Fruit fly (Drosophila melanogaster): ENCODE results near the gene capt.

Gene capt

DNA sequence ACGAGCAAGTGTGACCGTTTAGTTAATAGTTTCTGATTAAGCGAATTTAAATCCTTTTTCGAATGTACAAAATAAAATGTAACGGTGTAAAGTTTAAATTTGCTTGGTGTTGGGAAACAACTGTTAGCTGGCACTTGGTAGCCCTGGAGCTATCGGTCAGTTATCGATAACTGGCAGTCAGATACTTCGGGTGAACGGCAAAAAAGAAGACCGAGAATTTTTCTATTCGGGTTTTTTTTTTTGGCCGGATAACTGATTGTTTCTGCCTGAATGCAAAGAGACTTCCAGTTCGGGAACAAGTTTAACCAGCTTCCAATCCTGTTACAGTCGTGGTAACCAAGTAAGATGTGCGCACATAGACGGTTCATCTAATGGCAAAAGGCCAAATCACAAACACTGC lies 19.5 kb upstream of the capt start, which contains the start of gene CG4896 (continued):
- TF ChIP-seq Doc2 (GFP tag; IDR thresholded peaks at IDR 0.05), result no peak
- no peak for TF ChIP-seq fd64A (GFP tag; optimal IDR thresholded peaks at IDR 0.05)
- peak; percentile 27; the same call in 1 of the 2 replicates for TF ChIP-seq Xrp1 (GFP tag; IDR thresholded peaks at IDR 0.05)
- TF ChIP-seq Hsf (GFP tag; optimal IDR thresholded peaks at IDR 0.05), result no peak
- no peak for TF ChIP-seq gt (GFP tag; IDR thresholded peaks at IDR 0.05)
- TF ChIP-seq HmgD (GFP tag; optimal IDR thresholded peaks at IDR 0.05), result no peak
- no peak for TF ChIP-seq PHDP (tag; optimal IDR thresholded peaks at IDR 0.05)
- TF ChIP-seq CG10979 (tag; optimal IDR thresholded peaks at IDR 0.05), result no peak
- TF ChIP-seq HLH3B (GFP tag; IDR thresholded peaks at IDR 0.05), result no peak
- TF ChIP-seq CG32532 (GFP tag; IDR thresholded peaks at IDR 0.05), result no peak
- TF ChIP-seq Mrtf (GFP tag; IDR thresholded peaks at IDR 0.05), result no peak
- no peak for TF ChIP-seq Dek (tag; optimal IDR thresholded peaks at IDR 0.05)
- TF ChIP-seq pb (GFP tag; optimal IDR thresholded peaks at IDR 0.05), result no peak
- no peak for TF ChIP-seq cato (GFP tag; optimal IDR thresholded peaks at IDR 0.05; ENCODE audit: borderline replicate concordance)
- no peak for TF ChIP-seq CG5180 (GFP tag; optimal IDR thresholded peaks at IDR 0.05)
- TF ChIP-seq CG34422 (GFP tag; IDR thresholded peaks at IDR 0.05), result no peak
- no peak for TF ChIP-seq CG10462 (GFP tag; optimal IDR thresholded peaks at IDR 0.05)
- TF ChIP-seq CG31441 (GFP tag; IDR thresholded peaks at IDR 0.05), result no peak
- peak; percentile 64 for TF ChIP-seq Scr (GFP tag; IDR thresholded peaks at IDR 0.05; ENCODE audit: partially characterized antibody)
- TF ChIP-seq CG8924 (tag; optimal IDR thresholded peaks at IDR 0.05), result no peak
- TF ChIP-seq peb (GFP tag; IDR thresholded peaks at IDR 0.05), result no peak
- TF ChIP-seq CG7786 (GFP tag; optimal IDR thresholded peaks at IDR 0.05), result peak; percentile 4
- TF ChIP-seq twi (tag; optimal IDR thresholded peaks at IDR 0.05), result no peak
- TF ChIP-seq Vsx1 (GFP tag; optimal IDR thresholded peaks at IDR 0.05), result no peak
- TF ChIP-seq CG5953 (GFP tag; IDR thresholded peaks at IDR 0.05), result no peak
- TF ChIP-seq pho (GFP tag; optimal IDR thresholded peaks at IDR 0.05), result peak; percentile 18
- TF ChIP-seq Hr3 (GFP tag; optimal IDR thresholded peaks at IDR 0.05), result no peak
- TF ChIP-seq unpg (GFP tag; optimal IDR thresholded peaks at IDR 0.05), result no peak
- TF ChIP-seq pfk (GFP tag; optimal IDR thresholded peaks at IDR 0.05), result no peak
- no peak for TF ChIP-seq gsb-n (tag; optimal IDR thresholded peaks at IDR 0.05)
- peak; percentile 17 for TF ChIP-seq phol (tag; optimal IDR thresholded peaks at IDR 0.05)
- TF ChIP-seq zen2 (GFP tag; IDR thresholded peaks at IDR 0.05; ENCODE audit: partially characterized antibody), result peak; percentile 29; the same call in 1 of the 3 replicates
- no peak for TF ChIP-seq dati (GFP tag; IDR thresholded peaks at IDR 0.05)
- no peak for TF ChIP-seq CG10654 (GFP tag; optimal IDR thresholded peaks at IDR 0.05)
- TF ChIP-seq CG13123 (GFP tag; optimal IDR thresholded peaks at IDR 0.05), result no peak
- no peak for TF ChIP-seq CG12219 (GFP tag; optimal IDR thresholded peaks at IDR 0.05)
- TF ChIP-seq CG18764 (GFP tag; optimal IDR thresholded peaks at IDR 0.05), result no peak
- no peak for TF ChIP-seq CG9437 (GFP tag; optimal IDR thresholded peaks at IDR 0.05)
- TF ChIP-seq bab2 (GFP tag; optimal IDR thresholded peaks at IDR 0.05), result no peak
- TF ChIP-seq CG30403 (GFP tag; optimal IDR thresholded peaks at IDR 0.05), result no peak
- no peak for TF ChIP-seq lola (GFP tag; optimal IDR thresholded peaks at IDR 0.05)
- peak; percentile 81 for TF ChIP-seq pzg (GFP tag; optimal IDR thresholded peaks at IDR 0.05)
- TF ChIP-seq fru (optimal IDR thresholded peaks at IDR 0.05), result no peak
- peak; percentile 48; the same call in 2 of the 3 replicates for TF ChIP-seq knrl (GFP tag; IDR thresholded peaks at IDR 0.05; ENCODE audit: partially characterized antibody)
- TF ChIP-seq MTF-1 (GFP tag; optimal IDR thresholded peaks at IDR 0.05; ENCODE audit: borderline replicate concordance), result no peak
- TF ChIP-seq CG11696 (GFP tag; IDR thresholded peaks at IDR 0.05), result no peak
- TF ChIP-seq eve (GFP tag; optimal IDR thresholded peaks at IDR 0.05), result no peak
- no peak for TF ChIP-seq C15 (GFP tag; IDR thresholded peaks at IDR 0.05)
- TF ChIP-seq Antp (GFP tag; optimal IDR thresholded peaks at IDR 0.05), result no peak
- TF ChIP-seq fd96Cb (tag; optimal IDR thresholded peaks at IDR 0.05), result no peak
- no peak for TF ChIP-seq Oli (tag; optimal IDR thresholded peaks at IDR 0.05)
- no peak for TF ChIP-seq chn (GFP tag; optimal IDR thresholded peaks at IDR 0.05)
